Fruit fly (Drosophila melanogaster) S2 (cell line): ENCODE measurements around the gene dsb.

ENCODE experiments used
- CG8478 ChIP-seq: fragments of >200 bp; optimal IDR thresholded peaks from 2 replicates; lab custom pipeline; 2018
- CTCF ChIP-seq, 2 experiments: fragments of >200 bp; optimal IDR thresholded peaks; 2 replicates each; lab custom pipeline; 2018

dm6 chr3L:1904440-1904839 is 5.6 kb downstream of the dsb start:
- no peak for TF ChIP-seq CG8478
- no peak for TF ChIP-seq CTCF (optimal IDR thresholded peaks at IDR 0.05; lab: Kevin White, UChicago)
